Worm (Caenorhabditis elegans): ENCODE results near the gene sel-13.

The sel-13 gene

ce11 chrIII:4720620-4721227 is 20.7 kb upstream of the sel-13 start, which contains the start of gene emb-5:
emb-5 (minus strand) TSS chrIII:4720670.
- no peak for TF ChIP-seq bed-3 (GFP tag; optimal IDR thresholded peaks at IDR 0.05)
- TF ChIP-seq pha-4 (tag; optimal IDR thresholded peaks at IDR 0.05) = peak; percentile 42
- TF ChIP-seq nhr-237 (tag; optimal IDR thresholded peaks at IDR 0.05) = peak; percentile 44
- TF ChIP-seq drap-1 (GFP tag; optimal IDR thresholded peaks at IDR 0.05) = peak; percentile 12
- TF ChIP-seq ham-2 (GFP tag; optimal IDR thresholded peaks at IDR 0.05) = peak; percentile 16
- TF ChIP-seq lin-13 (tag; optimal IDR thresholded peaks at IDR 0.05) = peak; percentile 81
- TF ChIP-seq sptf-1 (tag; optimal IDR thresholded peaks at IDR 0.05) = no peak
- no peak for TF ChIP-seq nhr-76 (tag; optimal IDR thresholded peaks at IDR 0.05)

- TF ChIP-seq lin-32 (GFP tag; optimal IDR thresholded peaks at IDR 0.05) (no peak), unc-62 (GFP tag; optimal IDR thresholded peaks at IDR 0.05) (no peak), nhr-237 (tag; optimal IDR thresholded peaks at IDR 0.05) (no peak), unc-120 (tag; optimal IDR thresholded peaks at IDR 0.05; ENCODE audit: poor library complexity, severe bottlenecking) (no peak), snpc-4 (tag; optimal IDR thresholded peaks at IDR 0.05) (no peak), sem-2 (GFP tag; optimal IDR thresholded peaks at IDR 0.05) (no peak), ztf-11 (tag; optimal IDR thresholded peaks at IDR 0.05) (no peak), pha-4 (tag; optimal IDR thresholded peaks at IDR 0.05) (no peak), elt-3 (tag; optimal IDR thresholded peaks at IDR 0.05) (no peak), drap-1 (GFP tag; optimal IDR thresholded peaks at IDR 0.05) (no peak), tbx-8 (GFP tag; optimal IDR thresholded peaks at IDR 0.05) (no peak), lsy-2 (tag; optimal IDR thresholded peaks at IDR 0.05) (no peak)
These were observed 15.1 kb upstream of the sel-13 start, which contains the start of gene him-18 for ce11 chrIII:4715088-4715487. him-18 (minus strand) TSS chrIII:4715188.

DNA sequence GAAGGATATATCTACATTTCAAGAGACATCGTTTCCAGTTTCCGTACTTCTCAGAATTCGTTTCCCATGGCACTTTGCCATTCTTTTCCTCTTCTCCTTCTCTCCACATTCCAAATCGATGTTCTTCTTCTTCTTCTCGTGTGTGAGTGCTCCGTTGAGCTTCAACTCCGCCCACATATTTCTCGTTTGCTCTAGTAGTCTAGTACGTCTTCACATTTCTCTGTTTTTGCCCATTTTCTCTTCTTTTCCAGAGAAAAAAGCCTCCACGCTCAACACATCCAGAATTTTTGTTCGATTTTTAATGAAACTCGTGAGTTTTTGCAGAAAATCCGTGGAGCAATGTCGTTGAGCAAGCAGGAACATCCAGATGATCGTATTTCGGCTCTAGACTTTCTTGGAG is 8.9 kb upstream of the sel-13 start, which contains the start of gene T04A8.18:
TSS of gene T04A8.18 (plus strand) at position 301 of the 400 bp plus-strand sequence.
- no peak for TF ChIP-seq ceh-83 (GFP tag; optimal IDR thresholded peaks at IDR 0.05)
- no peak for TF ChIP-seq hlh-1 (tag; optimal IDR thresholded peaks at IDR 0.05)
- no peak for TF ChIP-seq unc-62 (GFP tag; optimal IDR thresholded peaks at IDR 0.05)
- TF ChIP-seq ceh-43 (GFP tag; optimal IDR thresholded peaks at IDR 0.05) = no peak
- no peak for TF ChIP-seq nhr-2 (tag; optimal IDR thresholded peaks at IDR 0.05)

DNA sequence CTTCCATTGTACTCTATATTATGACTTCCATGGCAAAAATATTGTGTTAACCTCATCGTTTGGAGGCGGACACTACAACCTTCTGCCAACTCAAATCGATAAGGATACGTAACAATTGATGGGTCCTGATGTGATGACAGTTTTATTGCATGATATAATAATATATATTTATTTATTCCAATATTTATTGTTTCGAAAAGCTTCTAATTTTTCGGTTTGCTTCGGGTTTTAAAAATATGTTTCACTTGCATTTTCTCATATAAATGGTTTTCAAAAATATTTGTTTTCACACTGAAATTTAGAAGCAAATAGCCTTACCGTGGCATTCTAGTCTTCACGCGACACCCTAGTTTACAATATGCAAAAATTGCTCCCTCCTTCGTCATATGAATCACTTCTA is 6.7 kb upstream of the sel-13 start, which contains the start of gene T04A8.13:
TSS of gene T04A8.13 (plus strand) at position 301 of the 400 bp plus-strand sequence.
- no peak for TF ChIP-seq mep-1 (tag; optimal IDR thresholded peaks at IDR 0.05)
- no peak for TF ChIP-seq ces-1 (GFP tag; optimal IDR thresholded peaks at IDR 0.05)
- TF ChIP-seq zip-8 (tag; optimal IDR thresholded peaks at IDR 0.05) = no peak
- TF ChIP-seq nhr-12 (tag; optimal IDR thresholded peaks at IDR 0.05) = no peak
- no peak for TF ChIP-seq hlh-1 (tag; optimal IDR thresholded peaks at IDR 0.05)

DNA sequence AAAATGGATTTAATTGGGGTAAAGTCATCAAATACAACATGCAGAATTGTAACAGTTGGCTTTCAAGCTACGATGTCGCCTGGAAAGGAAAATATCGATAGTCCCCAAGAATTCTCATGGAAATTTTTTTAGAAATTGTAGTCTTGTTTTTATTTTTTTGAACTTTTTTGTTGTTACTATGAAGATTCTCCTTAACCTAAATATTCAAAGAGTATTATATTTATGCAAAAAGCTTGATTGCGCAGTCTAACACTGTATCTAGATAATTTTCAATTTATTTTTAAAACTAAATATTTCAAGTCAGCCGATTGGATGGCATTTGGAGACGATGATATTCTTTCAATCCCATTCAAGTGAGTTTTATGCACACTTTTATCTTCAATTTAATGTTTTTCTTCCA is 5.2 kb upstream of the sel-13 start, which contains the start of gene pgap-2:
TSS of gene pgap-2 (plus strand) at position 301 of the 400 bp plus-strand sequence.
- TF ChIP-seq pha-4 (tag; optimal IDR thresholded peaks at IDR 0.05) (no peak), nhr-2 (tag; optimal IDR thresholded peaks at IDR 0.05) (no peak), sptf-1 (tag; optimal IDR thresholded peaks at IDR 0.05) (no peak)

DNA sequence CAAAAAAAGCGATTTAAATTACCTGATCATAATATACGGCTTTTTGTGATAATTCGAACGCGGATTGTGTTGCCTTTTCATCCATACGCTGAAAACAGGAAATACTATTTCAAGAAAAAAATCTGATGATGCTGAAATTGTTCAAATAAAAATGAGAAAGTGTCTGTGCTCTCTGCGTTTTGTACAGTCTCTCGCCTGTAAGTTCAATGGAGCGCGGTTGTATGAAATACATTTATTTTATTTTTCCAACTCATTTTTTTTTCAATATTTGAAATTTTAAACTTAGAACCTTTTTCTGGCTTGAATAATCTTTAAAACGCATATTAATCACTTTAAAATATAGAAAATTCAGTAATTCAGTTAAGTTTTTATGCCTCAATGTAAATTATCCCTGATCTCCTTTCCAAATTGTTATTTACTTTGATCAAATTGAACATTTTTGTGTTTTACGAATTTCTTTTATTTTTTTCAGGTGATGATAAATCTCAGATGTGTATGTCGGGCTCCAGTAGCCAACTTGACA is 4.0 kb upstream of the sel-13 start, which contains the start of the genes clp-2 and mrpl-16:
TSS of gene clp-2 (minus strand) at position 94 of the 523 bp plus-strand sequence.
TSS of gene mrpl-16 (plus strand) at position 473 of the 523 bp plus-strand sequence.
- TF ChIP-seq mab-5 (tag; optimal IDR thresholded peaks at IDR 0.05) (no peak), mep-1 (tag; optimal IDR thresholded peaks at IDR 0.05) (no peak), ceh-43 (GFP tag; optimal IDR thresholded peaks at IDR 0.05) (no peak), nhr-237 (tag; optimal IDR thresholded peaks at IDR 0.05) (no peak), pha-4 (tag; optimal IDR thresholded peaks at IDR 0.05) (no peak)

DNA sequence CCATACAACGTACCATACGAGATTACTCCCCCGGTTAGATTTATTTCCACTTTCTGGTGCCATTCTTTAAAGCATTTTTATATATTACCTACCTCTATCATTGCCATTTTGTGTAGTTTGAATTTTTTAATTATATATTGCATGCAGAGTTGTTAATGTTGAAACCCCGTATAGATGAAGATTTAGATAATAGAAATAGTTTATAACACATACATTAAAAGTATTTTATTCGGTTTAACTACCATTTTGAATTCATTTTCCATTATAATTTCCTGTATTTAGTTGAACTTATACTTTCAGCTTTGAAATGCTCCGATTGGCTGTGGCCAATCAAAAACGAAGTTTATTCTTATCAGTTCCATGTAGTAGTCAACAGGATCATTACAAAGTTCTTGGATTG is 2.2 kb downstream of the sel-13 start, which contains the start of gene dnj-18:
TSS of gene dnj-18 (plus strand) at position 301 of the 400 bp plus-strand sequence.
- TF ChIP-seq unc-120 (tag; optimal IDR thresholded peaks at IDR 0.05; ENCODE audit: poor library complexity, severe bottlenecking) = no peak
- no peak for TF ChIP-seq sem-2 (GFP tag; optimal IDR thresholded peaks at IDR 0.05)
- no peak for TF ChIP-seq M03D4.4 (tag; optimal IDR thresholded peaks at IDR 0.05)
- TF ChIP-seq blmp-1 (tag; optimal IDR thresholded peaks at IDR 0.05) = no peak
- no peak for TF ChIP-seq tbx-8 (GFP tag; optimal IDR thresholded peaks at IDR 0.05)
- no peak for TF ChIP-seq snpc-4 (tag; optimal IDR thresholded peaks at IDR 0.05)
- no peak for TF ChIP-seq zip-8 (tag; optimal IDR thresholded peaks at IDR 0.05)
- TF ChIP-seq ceh-83 (GFP tag; optimal IDR thresholded peaks at IDR 0.05) = no peak
- no peak for TF ChIP-seq sptf-1 (tag; optimal IDR thresholded peaks at IDR 0.05)
- no peak for TF ChIP-seq ceh-39 (tag; optimal IDR thresholded peaks at IDR 0.05)
- no peak for TF ChIP-seq nhr-12 (tag; optimal IDR thresholded peaks at IDR 0.05)
- TF ChIP-seq ztf-11 (tag; optimal IDR thresholded peaks at IDR 0.05) = no peak
- no peak for TF ChIP-seq flh-1 (GFP tag; optimal IDR thresholded peaks at IDR 0.05)
- no peak for TF ChIP-seq lin-13 (tag; optimal IDR thresholded peaks at IDR 0.05)
- TF ChIP-seq mep-1 (tag; optimal IDR thresholded peaks at IDR 0.05) = no peak
- no peak for TF ChIP-seq lin-32 (GFP tag; optimal IDR thresholded peaks at IDR 0.05)
- no peak for TF ChIP-seq nhr-76 (tag; optimal IDR thresholded peaks at IDR 0.05)
- TF ChIP-seq nhr-237 (tag; optimal IDR thresholded peaks at IDR 0.05) = no peak
- TF ChIP-seq ceh-43 (GFP tag; optimal IDR thresholded peaks at IDR 0.05) = no peak
- TF ChIP-seq ces-1 (GFP tag; optimal IDR thresholded peaks at IDR 0.05) = no peak
